Fruit fly (Drosophila melanogaster) whole organism, prepupa: ENCODE measurements around the gene ATPsynD.

Experiments used
- Blimp-1 ChIP-seq: fragments of 200-800 bp; sonication (Bioruptor generic); optimal IDR thresholded peaks from 3 replicates; lab custom pipeline; 2017; ENCODE audit warnings: missing biosample characterization, missing genetic modification characterization, mild to moderate bottlenecking, moderate library complexity, missing genetic modification reagents
- CG10631 ChIP-seq: fragments of 200-800 bp; sonication (Bioruptor generic); optimal IDR thresholded peaks from 2 replicates; lab custom pipeline; 2016; ENCODE audit warnings: missing biosample characterization, missing genetic modification characterization
- CG11902 ChIP-seq: fragments of 200-800 bp; sonication (Bioruptor generic); optimal IDR thresholded peaks from 3 replicates; lab custom pipeline; 2016; ENCODE audit warnings: missing biosample characterization, missing genetic modification characterization
- CG1621 ChIP-seq: fragments of 200-800 bp; sonication (Bioruptor generic); optimal IDR thresholded peaks from 3 replicates; lab custom pipeline; 2018; ENCODE audit warnings: missing biosample characterization, mild to moderate bottlenecking, missing genetic modification characterization
- CG3032 ChIP-seq: fragments of 200-800 bp; optimal IDR thresholded peaks from 2 replicates; lab custom pipeline; 2019; ENCODE audit warnings: missing biosample characterization, mild to moderate bottlenecking, missing genetic modification characterization, moderate library complexity
- CG31627 ChIP-seq: fragments of 200-800 bp; sonication (Bioruptor generic); optimal IDR thresholded peaks from 3 replicates; lab custom pipeline; 2016; ENCODE audit warnings: missing biosample characterization, missing genetic modification characterization
- CG4318 ChIP-seq: fragments of 200-800 bp; sonication (Bioruptor generic); optimal IDR thresholded peaks from 3 replicates; lab custom pipeline; 2017; ENCODE audit warnings: missing biosample characterization, mild to moderate bottlenecking, missing genetic modification characterization
- CG6276 ChIP-seq: fragments of 200-800 bp; sonication (Bioruptor generic); optimal IDR thresholded peaks from 2 replicates; lab custom pipeline; 2017; ENCODE audit warnings: missing biosample characterization, mild to moderate bottlenecking, missing genetic modification characterization
- CG6792 ChIP-seq: fragments of 200-800 bp; sonication (Bioruptor generic); optimal IDR thresholded peaks from 3 replicates; lab custom pipeline; 2016; ENCODE audit warnings: missing biosample characterization, missing genetic modification characterization
- CG8319 ChIP-seq: fragments of 200-800 bp; sonication (Bioruptor generic); optimal IDR thresholded peaks from 3 replicates; lab custom pipeline; 2016; ENCODE audit warnings: missing biosample characterization, missing genetic modification characterization
- CG8632 ChIP-seq: fragments of 200-800 bp; sonication (Bioruptor generic); optimal IDR thresholded peaks from 3 replicates; lab custom pipeline; 2016; ENCODE audit warnings: missing biosample characterization, missing genetic modification characterization
- CG9139 ChIP-seq: fragments of 200-800 bp; sonication (Bioruptor generic); optimal IDR thresholded peaks from 3 replicates; lab custom pipeline; 2017; ENCODE audit warnings: missing biosample characterization, mild to moderate bottlenecking, missing genetic modification characterization
- Eip75B ChIP-seq: fragments of 200-800 bp; sonication (Bioruptor generic); optimal IDR thresholded peaks from 3 replicates; lab custom pipeline; 2016; ENCODE audit warnings: missing biosample characterization, missing genetic modification characterization
- Eip78C ChIP-seq: fragments of 200-800 bp; sonication (Bioruptor generic); peaks from one replicate; lab custom pipeline; 2016; ENCODE audit warnings: missing biosample characterization, missing genetic modification characterization
- Ets21C ChIP-seq: fragments of 200-800 bp; sonication (Bioruptor generic); optimal IDR thresholded peaks from 3 replicates; lab custom pipeline; 2016; ENCODE audit warnings: missing biosample characterization, missing genetic modification characterization
- Hr38 ChIP-seq: sonication (Bioruptor generic); optimal IDR thresholded peaks from 2 replicates; lab custom pipeline; 2016; ENCODE audit warnings: missing biosample characterization, missing genetic modification characterization
- Hr39 ChIP-seq: fragments of 200-800 bp; sonication (Bioruptor generic); optimal IDR thresholded peaks from 2 replicates; lab custom pipeline; 2016; ENCODE audit warnings: missing biosample characterization, missing genetic modification characterization
- Lpt ChIP-seq: fragments of 200-800 bp; sonication (Bioruptor generic); optimal IDR thresholded peaks from 3 replicates; lab custom pipeline; 2016; ENCODE audit warnings: missing biosample characterization, missing genetic modification characterization
- OdsH ChIP-seq: fragments of 200-800 bp; sonication (Bioruptor generic); optimal IDR thresholded peaks from 3 replicates; lab custom pipeline; 2016; ENCODE audit warnings: missing biosample characterization, missing genetic modification characterization
- Smox ChIP-seq: fragments of 200-800 bp; sonication (Bioruptor generic); optimal IDR thresholded peaks from 3 replicates; lab custom pipeline; 2016; ENCODE audit warnings: missing biosample characterization, missing genetic modification characterization
- Sox102F ChIP-seq: fragments of 200-800 bp; sonication (Bioruptor generic); optimal IDR thresholded peaks from 2 replicates; lab custom pipeline; 2016; ENCODE audit warnings: missing biosample characterization, mild to moderate bottlenecking, missing genetic modification characterization
- Sox14 ChIP-seq: fragments of 200-800 bp; sonication (Bioruptor generic); optimal IDR thresholded peaks from 3 replicates; lab custom pipeline; 2016; ENCODE audit warnings: missing biosample characterization, missing genetic modification characterization
- acj6 ChIP-seq: fragments of 200-800 bp; sonication (Bioruptor generic); optimal IDR thresholded peaks from 3 replicates; lab custom pipeline; 2016; ENCODE audit warnings: missing biosample characterization, missing genetic modification characterization
- dsx ChIP-seq: fragments of 200-800 bp; optimal IDR thresholded peaks from 3 replicates; lab custom pipeline; 2019; ENCODE audit warnings: missing biosample characterization, mild to moderate bottlenecking, missing genetic modification characterization, moderate library complexity; ENCODE audit not compliant: poor library complexity, severe bottlenecking
- eg ChIP-seq: fragments of 200-800 bp; sonication (Bioruptor generic); IDR thresholded peaks from 3 replicates; pipeline ENCODE4 v1.3.6; 2022; ENCODE audit warnings: missing biosample characterization, missing genetic modification characterization
- fd59A ChIP-seq: fragments of 200-800 bp; sonication (Bioruptor generic); optimal IDR thresholded peaks from 2 replicates; lab custom pipeline; 2017; ENCODE audit warnings: missing biosample characterization, mild to moderate bottlenecking, missing genetic modification characterization, missing genetic modification reagents
- fd85E ChIP-seq: fragments of 200-800 bp; sonication (Bioruptor generic); optimal IDR thresholded peaks from 3 replicates; lab custom pipeline; 2016; ENCODE audit warnings: missing biosample characterization, missing genetic modification characterization
- lz ChIP-seq: fragments of 200-800 bp; sonication (Bioruptor generic); optimal IDR thresholded peaks from 3 replicates; lab custom pipeline; 2016; ENCODE audit warnings: missing biosample characterization, missing genetic modification characterization
- net ChIP-seq: fragments of 200-800 bp; sonication (Bioruptor generic); optimal IDR thresholded peaks from 3 replicates; lab custom pipeline; 2016; ENCODE audit warnings: missing biosample characterization, missing genetic modification characterization
- pdm3 ChIP-seq: fragments of 200-800 bp; sonication (Bioruptor generic); optimal IDR thresholded peaks from 3 replicates; lab custom pipeline; 2016; ENCODE audit warnings: missing biosample characterization, missing genetic modification characterization
- salr ChIP-seq, 2 experiments: fragments of 200-800 bp; sonication (Bioruptor generic); optimal IDR thresholded peaks; 3 replicates each; lab custom pipeline; 2016 to 2018; ENCODE audit warnings: missing biosample characterization in 2 of 2, missing genetic modification characterization in 2 of 2, mild to moderate bottlenecking in 1 of 2
- ss ChIP-seq, 2 experiments: fragments of 200-800 bp; sonication (Bioruptor generic); optimal IDR thresholded peaks; 2 replicates in 1 of 2; 3 replicates in 1 of 2; lab custom pipeline; 2017 to 2018; ENCODE audit warnings: mild to moderate bottlenecking in 2 of 2, missing biosample characterization in 2 of 2, missing genetic modification characterization in 2 of 2, moderate library complexity in 1 of 2
- svp ChIP-seq: fragments of 200-800 bp; sonication (Bioruptor generic); peaks from one replicate; lab custom pipeline; 2016; ENCODE audit warnings: missing biosample characterization, missing genetic modification characterization
- vri ChIP-seq: fragments of 200-800 bp; sonication (Bioruptor generic); optimal IDR thresholded peaks from 3 replicates; lab custom pipeline; 2016; ENCODE audit warnings: missing biosample characterization, mild to moderate bottlenecking, missing genetic modification characterization

Gene ATPsynD

DNA sequence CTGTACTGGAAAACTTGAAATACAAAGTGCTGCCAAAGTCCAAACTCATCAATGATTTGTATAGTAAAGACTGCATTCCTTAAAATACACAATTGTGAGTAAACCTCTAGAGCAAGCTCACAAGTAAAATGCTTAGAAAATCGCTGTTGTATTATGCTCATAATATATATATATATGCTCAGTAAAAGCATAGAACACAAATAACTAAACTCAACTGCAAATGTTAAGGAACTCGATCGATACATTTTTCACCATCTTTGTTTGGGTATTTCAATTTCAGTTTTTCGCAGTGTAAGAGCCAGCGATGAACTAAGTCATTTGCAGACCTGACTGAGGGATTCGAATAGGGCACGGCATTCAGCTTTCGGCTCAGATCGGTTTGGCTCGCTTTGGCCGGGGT lies 15.7 kb upstream of the ATPsynD start (continued):
- TF ChIP-seq CG6792 (GFP tag; lab: Kevin White, UChicago) (no peak), fd85E (no peak), Ets21C (no peak), CG31627 (GFP tag; lab: Kevin White, UChicago) (no peak), pdm3 (GFP tag; lab: Kevin White, UChicago) (no peak), OdsH (GFP tag; lab: Kevin White, UChicago) (peak; percentile 18), svp (no peak), CG9139 (no peak), Blimp-1 (no peak), CG3032 (tag; lab: Kevin White, UChicago) (peak; percentile 51), fd59A (peak; percentile 13), CG8632 (GFP tag; lab: Kevin White, UChicago) (no peak), Eip78C (GFP tag; lab: Kevin White, UChicago) (peak; percentile 82), CG11902 (no peak), CG6276 (GFP tag; lab: Kevin White, UChicago) (no peak), Eip75B (GFP tag; lab: Kevin White, UChicago) (no peak), Hr38 (no peak), CG10631 (GFP tag; lab: Kevin White, UChicago) (peak; percentile 61), lz (no peak), CG8319 (GFP tag; lab: Kevin White, UChicago) (no peak), CG4318 (GFP tag; lab: Kevin White, UChicago) (no peak), salr (GFP tag; optimal IDR thresholded peaks at IDR 0.05; lab: Kevin White, UChicago) (no peak), Sox102F (no peak), Smox (GFP tag; lab: Kevin White, UChicago) (no peak), ss (GFP tag; optimal IDR thresholded peaks at IDR 0.05; lab: Kevin White, UChicago) (peak in 1 of 2 experiments; percentile 8), acj6 (GFP tag; lab: Kevin White, UChicago) (peak; percentile 26)

dm6 chr3R:19080656-19081364 lies 14.0 kb upstream of the ATPsynD start:
- TF ChIP-seq ss (GFP tag; optimal IDR thresholded peaks at IDR 0.05; lab: Kevin White, UChicago) (peak in 1 of 2 experiments; percentile 76), dsx (GFP tag; lab: Kevin White, UChicago) (peak; percentile 2), Hr39 (GFP tag; lab: Kevin White, UChicago) (no peak), Eip78C (GFP tag; lab: Kevin White, UChicago) (peak; percentile 38)
- TF ChIP-seq, all 60 proteins: peak for 3

- no peak for TF ChIP-seq Lpt (GFP tag; lab: Kevin White, UChicago)
- no peak for TF ChIP-seq CG10631 (GFP tag; lab: Kevin White, UChicago)
- TF ChIP-seq eg (GFP tag; lab: Robert Waterston, UW) = no peak
- peak; percentile 94 for TF ChIP-seq vri (GFP tag; lab: Kevin White, UChicago)
- TF ChIP-seq net = no peak
- TF ChIP-seq CG6276 (GFP tag; lab: Kevin White, UChicago) = no peak
- TF ChIP-seq lz = no peak
- TF ChIP-seq CG8319 (GFP tag; lab: Kevin White, UChicago) = no peak
These were observed 5.7 kb upstream of the ATPsynD start for dm6 chr3R:19088962-19089597.

DNA sequence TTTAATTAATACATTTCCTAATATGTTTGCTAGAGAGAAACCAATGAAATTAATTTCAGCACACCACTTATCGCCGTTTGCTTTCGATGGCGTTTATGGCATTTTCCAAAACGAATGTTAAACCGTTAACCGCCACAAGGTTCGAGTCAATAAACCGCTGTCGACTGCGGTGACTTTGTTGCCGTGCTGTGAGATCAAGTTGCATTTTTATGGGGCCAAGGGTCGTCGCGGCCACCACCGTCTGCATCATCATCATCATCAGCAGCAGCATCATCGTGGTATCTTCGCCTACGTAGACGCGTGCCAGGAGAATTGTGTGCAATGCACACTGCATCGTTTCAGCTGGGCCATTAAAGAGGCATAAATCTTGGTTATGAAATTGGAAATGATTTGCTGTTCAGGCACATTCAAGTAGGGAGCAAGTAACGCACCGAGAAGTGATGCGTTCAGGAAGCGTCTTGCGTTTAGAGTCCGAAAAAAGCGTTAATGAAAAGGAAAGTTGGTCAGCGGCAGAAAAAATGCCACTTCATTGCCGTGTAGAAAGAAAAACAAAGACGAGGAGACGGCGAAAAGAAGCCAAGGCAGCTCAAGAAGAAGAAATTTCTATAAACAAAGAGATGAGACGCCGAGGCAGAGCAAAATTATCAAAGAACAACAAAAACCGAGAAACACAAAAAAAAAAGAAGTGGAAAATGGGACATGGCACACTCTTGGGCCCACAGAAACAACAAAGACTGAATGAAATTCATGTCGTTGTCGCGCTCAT lies 3.6 kb upstream of the ATPsynD start:
- no peak for TF ChIP-seq CG6792 (GFP tag; lab: Kevin White, UChicago)
- TF ChIP-seq eg (GFP tag; lab: Robert Waterston, UW) = no peak
- TF ChIP-seq CG1621 = no peak
- peak; percentile 50 for TF ChIP-seq Sox14 (GFP tag; lab: Kevin White, UChicago)
- peak; percentile 80 for TF ChIP-seq dsx (GFP tag; lab: Kevin White, UChicago)
